Worm (Caenorhabditis elegans) whole organism, L2 larva: ENCODE data around the gene sru-37.

Experiments
- F13H6.1 ChIP-seq: sonication (generic microtip); optimal IDR thresholded peaks from 2 replicates; lab custom pipeline; 2016; ENCODE audit warnings: missing genetic modification characterization, missing compliant biosample characterization
- crh-2 ChIP-seq: sonication (generic microtip); optimal IDR thresholded peaks from 2 replicates; lab custom pipeline; 2017; ENCODE audit warnings: missing biosample characterization, missing genetic modification characterization
- nhr-11 ChIP-seq: fragments of 150-350 bp; optimal IDR thresholded peaks from 2 replicates; lab custom pipeline; 2014; ENCODE audit warnings: missing biosample characterization, missing genetic modification characterization
- nhr-237 ChIP-seq: fragments of 150-350 bp; optimal IDR thresholded peaks from 2 replicates; lab custom pipeline; 2014; ENCODE audit warnings: missing biosample characterization, missing genetic modification characterization
- nhr-25 ChIP-seq: fragments of 150-350 bp; sonication (generic microtip); optimal IDR thresholded peaks from 3 replicates; lab custom pipeline; 2014; ENCODE audit warnings: missing biosample characterization, missing genetic modification characterization
- snpc-4 ChIP-seq: fragments of 150-350 bp; optimal IDR thresholded peaks from 2 replicates; lab custom pipeline; 2014; ENCODE audit warnings: missing biosample characterization, missing genetic modification characterization
- unc-62 ChIP-seq: fragments of 150-350 bp; optimal IDR thresholded peaks from 2 replicates; lab custom pipeline; 2014; ENCODE audit warnings: missing biosample characterization, missing genetic modification reagents, missing genetic modification characterization
- ztf-4 ChIP-seq: fragments of 150-350 bp; optimal IDR thresholded peaks from 2 replicates; lab custom pipeline; 2014; ENCODE audit warnings: missing biosample characterization, missing genetic modification characterization

DNA sequence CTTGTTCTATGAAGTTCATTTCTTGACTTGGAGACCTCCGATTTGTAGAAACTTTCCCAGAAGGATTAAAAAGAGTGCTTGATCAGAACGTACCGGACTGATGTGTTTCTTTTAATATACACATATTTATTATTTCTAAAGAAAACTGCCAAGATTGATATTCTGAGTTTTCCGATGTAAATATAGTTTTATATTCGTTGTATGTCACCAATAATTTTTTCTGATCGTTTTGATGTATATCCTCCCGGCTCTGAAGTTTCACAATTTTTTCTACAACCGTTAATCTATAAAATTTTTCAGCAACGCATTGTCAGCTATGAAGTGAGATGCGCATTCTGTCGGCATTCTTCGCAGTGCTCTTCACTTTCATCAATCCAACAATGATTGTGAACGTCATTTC is 8.7 kb upstream of the sru-37 start, which contains the start of gene F46B6.9:
- no peak for TF ChIP-seq nhr-237 (tag; lab: Kevin White, UChicago)
- no peak for TF ChIP-seq snpc-4
- TF ChIP-seq crh-2 (tag; lab: Kevin White, UChicago) = no peak
- TF ChIP-seq nhr-11 (tag; lab: Kevin White, UChicago) = no peak
- no peak for TF ChIP-seq ztf-4 (tag; lab: Kevin White, UChicago)
- TF ChIP-seq nhr-25 (tag; lab: Kevin White, UChicago) = no peak
- no peak for TF ChIP-seq unc-62 (GFP tag; lab: Kevin White, UChicago)
- no peak for TF ChIP-seq F13H6.1 (tag; lab: Kevin White, UChicago)
